Worm (Caenorhabditis elegans) whole organism, L4/young adult: ENCODE results near the gene F01D5.10.

Experiments
- dao-5 ChIP-seq: sonication (generic microtip); optimal IDR thresholded peaks from 2 replicates; lab custom pipeline; 2016; ENCODE audit warnings: missing genotype, missing genetic modification characterization, moderate library complexity, missing compliant biosample characterization
- him-1 ChIP-seq: sonication (generic microtip); optimal IDR thresholded peaks from 2 replicates; lab custom pipeline; 2016; ENCODE audit warnings: missing genotype, missing genetic modification reagents, missing genetic modification characterization, missing compliant biosample characterization

DNA sequence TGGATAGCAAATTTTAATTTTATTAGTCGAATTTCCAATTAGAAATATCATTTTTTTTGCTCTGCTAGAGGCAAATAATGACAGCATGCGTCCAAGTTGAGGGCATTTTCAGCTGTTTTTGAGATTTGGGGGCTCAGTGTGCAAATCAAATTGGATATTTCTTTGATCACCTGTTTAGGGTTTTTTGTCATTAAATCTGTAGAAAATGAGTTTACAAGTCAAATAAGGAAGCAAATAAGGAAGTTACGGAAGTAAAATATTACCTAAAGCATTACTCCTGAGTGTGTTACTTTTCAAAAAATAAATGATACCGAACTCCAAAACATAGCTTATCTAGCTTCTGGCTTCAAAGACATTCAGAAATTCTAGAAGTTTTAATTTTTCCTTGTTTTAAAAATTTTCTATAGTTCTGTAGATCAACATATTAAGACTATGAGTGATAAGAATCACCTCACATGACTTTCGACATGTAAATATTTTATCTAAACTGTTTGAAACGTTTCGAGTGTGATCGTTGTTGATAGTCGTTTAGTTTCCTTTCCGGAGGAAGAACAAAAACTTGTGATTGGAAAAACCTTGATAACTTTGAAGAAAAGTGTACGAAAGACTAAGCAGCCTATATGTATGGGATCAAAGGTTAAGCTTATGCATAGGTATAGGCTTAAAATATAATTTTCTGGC, 41.2 kb downstream of the F01D5.10 start, which contains the start of gene sre-48:
- TF ChIP-seq him-1 (tag; lab: Kevin White, UChicago) (no peak), dao-5 (no peak)
